Worm (Caenorhabditis elegans) whole organism, L2 larva: ENCODE measurements around the gene zzz-1.

Experiments used
- C34F6.9 ChIP-seq: fragments of 150-350 bp; optimal IDR thresholded peaks from 2 replicates; lab custom pipeline; 2014; ENCODE audit warnings: missing biosample characterization, missing genetic modification characterization
- F13H6.1 ChIP-seq: sonication (generic microtip); optimal IDR thresholded peaks from 2 replicates; lab custom pipeline; 2016; ENCODE audit warnings: missing genetic modification characterization, missing compliant biosample characterization
- R02D3.7 ChIP-seq: fragments of 150-350 bp; optimal IDR thresholded peaks from 2 replicates; lab custom pipeline; 2014; ENCODE audit warnings: missing biosample characterization, missing genetic modification characterization
- Y55F3AM.14 ChIP-seq: fragments of 200-800 bp; sonication (Bioruptor generic); optimal IDR thresholded peaks from 2 replicates; lab custom pipeline; 2018; ENCODE audit warnings: mild to moderate bottlenecking, missing genetic modification characterization, missing compliant biosample characterization
- ZK546.5 ChIP-seq: sonication (generic microtip); optimal IDR thresholded peaks from 2 replicates; lab custom pipeline; 2017; ENCODE audit warnings: missing biosample characterization, missing genetic modification characterization
- alr-1 ChIP-seq: fragments of 150-350 bp; optimal IDR thresholded peaks from 2 replicates; lab custom pipeline; 2014; ENCODE audit warnings: missing biosample characterization, missing genetic modification characterization
- aly-2 ChIP-seq: fragments of 150-350 bp; optimal IDR thresholded peaks from 2 replicates; lab custom pipeline; 2014; ENCODE audit warnings: missing biosample characterization, missing genetic modification characterization
- ama-1 ChIP-seq: fragments of 150-350 bp; optimal IDR thresholded peaks from 2 replicates; lab custom pipeline; 2018; ENCODE audit warnings: inconsistent platforms
- crh-2 ChIP-seq: sonication (generic microtip); optimal IDR thresholded peaks from 2 replicates; lab custom pipeline; 2017; ENCODE audit warnings: missing biosample characterization, missing genetic modification characterization
- dmd-4 ChIP-seq: sonication (generic microtip); optimal IDR thresholded peaks from 2 replicates; lab custom pipeline; 2017; ENCODE audit warnings: missing biosample characterization, missing genetic modification characterization
- elt-3 ChIP-seq: sonication (generic microtip); optimal IDR thresholded peaks from 2 replicates; lab custom pipeline; 2017; ENCODE audit warnings: missing biosample characterization, missing genetic modification characterization
- fos-1 ChIP-seq: fragments of 150-350 bp; optimal IDR thresholded peaks from 2 replicates; lab custom pipeline; 2014; ENCODE audit warnings: missing biosample characterization, missing genetic modification characterization
- lin-11 ChIP-seq: fragments of 150-350 bp; sonication (generic microtip); optimal IDR thresholded peaks from 2 replicates; lab custom pipeline; 2014; ENCODE audit warnings: missing biosample characterization, missing genetic modification characterization, inconsistent platforms, mixed read lengths
- lin-39 ChIP-seq: fragments of 150-350 bp; optimal IDR thresholded peaks from 2 replicates; lab custom pipeline; 2014; ENCODE audit warnings: missing biosample characterization, missing genetic modification reagents, missing genetic modification characterization
- lsy-2 ChIP-seq, 2 experiments: fragments of 150-350 bp in 1 of 2; sonication (generic microtip) in 1 of 2; optimal IDR thresholded peaks; 2 replicates each; lab custom pipeline; 2014 to 2017; ENCODE audit warnings: missing biosample characterization in 2 of 2, missing genetic modification characterization in 2 of 2
- mab-5 ChIP-seq: fragments of 150-350 bp; optimal IDR thresholded peaks from 2 replicates; lab custom pipeline; 2014; ENCODE audit warnings: missing biosample characterization, missing genetic modification characterization
- mdl-1 ChIP-seq, 2 experiments: fragments of 150-350 bp in 1 of 2; sonication (generic microtip) in 1 of 2; optimal IDR thresholded peaks; 2 replicates each; lab custom pipeline; 2017; ENCODE audit warnings: missing biosample characterization in 2 of 2, missing genetic modification characterization in 2 of 2
- nhr-10 ChIP-seq: sonication (generic microtip); optimal IDR thresholded peaks from 2 replicates; lab custom pipeline; 2017; ENCODE audit warnings: missing biosample characterization, missing genetic modification characterization
- nhr-11 ChIP-seq: fragments of 150-350 bp; optimal IDR thresholded peaks from 2 replicates; lab custom pipeline; 2014; ENCODE audit warnings: missing biosample characterization, missing genetic modification characterization
- nhr-12 ChIP-seq: fragments of 150-350 bp; optimal IDR thresholded peaks from 2 replicates; lab custom pipeline; 2014; ENCODE audit warnings: missing biosample characterization, missing genetic modification characterization
- nhr-129 ChIP-seq: fragments of 150-350 bp; optimal IDR thresholded peaks from 2 replicates; lab custom pipeline; 2014; ENCODE audit warnings: missing biosample characterization, missing genetic modification characterization
- nhr-23 ChIP-seq: fragments of 150-350 bp; optimal IDR thresholded peaks from 2 replicates; lab custom pipeline; 2014; ENCODE audit warnings: missing biosample characterization, missing genetic modification reagents, missing genetic modification characterization
- nhr-25 ChIP-seq: fragments of 150-350 bp; sonication (generic microtip); optimal IDR thresholded peaks from 3 replicates; lab custom pipeline; 2014; ENCODE audit warnings: missing biosample characterization, missing genetic modification characterization
- nhr-6 ChIP-seq: fragments of 150-350 bp; optimal IDR thresholded peaks from 2 replicates; lab custom pipeline; 2014; ENCODE audit warnings: missing biosample characterization, missing genetic modification characterization
- nhr-77 ChIP-seq: fragments of 150-350 bp; optimal IDR thresholded peaks from 2 replicates; lab custom pipeline; 2014; ENCODE audit warnings: missing biosample characterization, missing genetic modification characterization
- peb-1 ChIP-seq: fragments of 150-350 bp; optimal IDR thresholded peaks from 2 replicates; lab custom pipeline; 2014; ENCODE audit warnings: missing biosample characterization, missing genetic modification characterization
- skn-1 ChIP-seq: sonication (generic microtip); optimal IDR thresholded peaks from 2 replicates; lab custom pipeline; 2017; ENCODE audit warnings: missing biosample characterization, missing genetic modification characterization
- sma-3 ChIP-seq: sonication (generic microtip); optimal IDR thresholded peaks from 2 replicates; lab custom pipeline; 2016; ENCODE audit warnings: missing genetic modification reagents, missing genetic modification characterization, missing compliant biosample characterization
- snpc-4 ChIP-seq: fragments of 150-350 bp; optimal IDR thresholded peaks from 2 replicates; lab custom pipeline; 2014; ENCODE audit warnings: missing biosample characterization, missing genetic modification characterization
- unc-39 ChIP-seq: fragments of 150-350 bp; optimal IDR thresholded peaks from 2 replicates; lab custom pipeline; 2014; ENCODE audit warnings: missing biosample characterization, missing genetic modification characterization
- zag-1 ChIP-seq: fragments of 150-350 bp; optimal IDR thresholded peaks from 2 replicates; lab custom pipeline; 2014; ENCODE audit warnings: missing biosample characterization, missing genetic modification characterization
- ztf-1 ChIP-seq: fragments of 200-800 bp; sonication (Bioruptor generic); conservative IDR thresholded peaks from 2 replicates; pipeline ENCODE4 v1.3.6; 2022; ENCODE audit warnings: missing genetic modification characterization, missing compliant biosample characterization
- ztf-11 ChIP-seq: sonication (generic microtip); optimal IDR thresholded peaks from 2 replicates; lab custom pipeline; 2017; ENCODE audit warnings: missing biosample characterization, missing genetic modification characterization

The zzz-1 gene

ce11 chrV:10949511-10949910 lies 40.5 kb upstream of the zzz-1 start, which contains the start of gene col-153:
col-153 (plus strand) TSS chrV:10949811.
- no peak for TF ChIP-seq R02D3.7 (tag; lab: Kevin White, UChicago)
- TF ChIP-seq crh-2 (tag; lab: Kevin White, UChicago), result no peak
- no peak for TF ChIP-seq mab-5 (tag; lab: Kevin White, UChicago)
- TF ChIP-seq nhr-12, result no peak
- no peak for TF ChIP-seq ZK546.5 (tag; lab: Kevin White, UChicago)
- TF ChIP-seq, all 48 proteins: peak for 0

- TF ChIP-seq nhr-77 (no peak), sma-3 (GFP tag; lab: Kevin White, UChicago) (no peak), Y55F3AM.14 (GFP tag; lab: Kevin White, UChicago) (no peak)
Measured at ce11 chrV:10947930-10948329, 39.0 kb upstream of the zzz-1 start, which contains the start of gene F17C11.2. F17C11.2 (plus strand) TSS chrV:10948230.

- TF ChIP-seq Y55F3AM.14 (GFP tag; lab: Kevin White, UChicago) (no peak), fos-1 (tag; lab: Kevin White, UChicago) (no peak), lin-39 (tag; lab: Kevin White, UChicago) (no peak), snpc-4 (tag; lab: Kevin White, UChicago) (no peak), alr-1 (tag; lab: Kevin White, UChicago) (no peak), R02D3.7 (tag; lab: Kevin White, UChicago) (no peak), lsy-2 (tag; optimal IDR thresholded peaks at IDR 0.05; lab: Kevin White, UChicago) (no peak), ama-1 (lab: Kevin White, UChicago) (no peak), unc-39 (no peak), nhr-11 (tag; lab: Kevin White, UChicago) (no peak), nhr-6 (tag; lab: Kevin White, UChicago) (no peak), nhr-10 (tag; lab: Kevin White, UChicago) (no peak), crh-2 (tag; lab: Kevin White, UChicago) (no peak), mab-5 (tag; lab: Kevin White, UChicago) (no peak), skn-1 (no peak), ztf-1 (no peak), ztf-11 (no peak), zag-1 (tag; lab: Kevin White, UChicago) (no peak), nhr-12 (no peak)
Measured at ce11 chrV:10947210-10947609, 38.2 kb upstream of the zzz-1 start.

- TF ChIP-seq ZK546.5 (tag; lab: Kevin White, UChicago), result no peak
- no peak for TF ChIP-seq Y55F3AM.14 (GFP tag; lab: Kevin White, UChicago)
- TF ChIP-seq lsy-2 (tag; optimal IDR thresholded peaks at IDR 0.05; lab: Kevin White, UChicago), result peak in 1 of 2 experiments; percentile 15
Measured at ce11 chrV:10944903-10945302, 35.9 kb upstream of the zzz-1 start.

- TF ChIP-seq zag-1 (tag; lab: Kevin White, UChicago), result no peak
- TF ChIP-seq nhr-129 (tag; lab: Kevin White, UChicago), result no peak
- no peak for TF ChIP-seq elt-3 (tag; lab: Kevin White, UChicago)
- TF ChIP-seq nhr-11 (tag; lab: Kevin White, UChicago), result no peak
- no peak for TF ChIP-seq snpc-4 (tag; lab: Kevin White, UChicago)
- TF ChIP-seq nhr-25 (tag; lab: Kevin White, UChicago), result no peak
- TF ChIP-seq dmd-4, result no peak
- TF ChIP-seq mab-5 (tag; lab: Kevin White, UChicago), result no peak
- no peak for TF ChIP-seq unc-39
- no peak for TF ChIP-seq nhr-23 (tag; lab: Kevin White, UChicago)
- TF ChIP-seq fos-1 (tag; lab: Kevin White, UChicago), result no peak
- TF ChIP-seq Y55F3AM.14 (GFP tag; lab: Kevin White, UChicago), result no peak
- no peak for TF ChIP-seq F13H6.1 (tag; lab: Kevin White, UChicago)
- no peak for TF ChIP-seq skn-1
- no peak for TF ChIP-seq peb-1 (tag; lab: Kevin White, UChicago)
- TF ChIP-seq ZK546.5 (tag; lab: Kevin White, UChicago), result no peak
- TF ChIP-seq C34F6.9 (tag; lab: Kevin White, UChicago), result no peak
- no peak for TF ChIP-seq nhr-10 (tag; lab: Kevin White, UChicago)
Measured at ce11 chrV:10942161-10942560, 33.2 kb upstream of the zzz-1 start, which contains the start of gene zip-9. zip-9 (plus strand) TSS chrV:10942461.

ce11 chrV:10941150-10941549 lies 32.2 kb upstream of the zzz-1 start, which contains the start of gene F17C11.26:
F17C11.26 (plus strand) TSS chrV:10941450.
- TF ChIP-seq R02D3.7 (tag; lab: Kevin White, UChicago), result no peak
- no peak for TF ChIP-seq aly-2 (tag; lab: Kevin White, UChicago)
- no peak for TF ChIP-seq mdl-1 (tag; optimal IDR thresholded peaks at IDR 0.05; lab: Kevin White, UChicago)
- TF ChIP-seq lin-11, result no peak
- TF ChIP-seq lsy-2 (tag; optimal IDR thresholded peaks at IDR 0.05; lab: Kevin White, UChicago), result no peak
- no peak for TF ChIP-seq nhr-12
- no peak for TF ChIP-seq elt-3 (tag; lab: Kevin White, UChicago)
- TF ChIP-seq zag-1 (tag; lab: Kevin White, UChicago), result no peak
- TF ChIP-seq snpc-4 (tag; lab: Kevin White, UChicago), result no peak
